Worm (Caenorhabditis elegans) whole organism, L4/young adult: ENCODE measurements around the gene R07B7.9.

Experiments used
- W03F9.2 ChIP-seq: fragments of 150-350 bp; optimal IDR thresholded peaks from 2 replicates; lab custom pipeline; 2014; ENCODE audit warnings: missing biosample characterization, missing genetic modification characterization
- dao-5 ChIP-seq: sonication (generic microtip); optimal IDR thresholded peaks from 2 replicates; lab custom pipeline; 2016; ENCODE audit warnings: missing genotype, missing genetic modification characterization, moderate library complexity, missing compliant biosample characterization
- him-1 ChIP-seq: sonication (generic microtip); optimal IDR thresholded peaks from 2 replicates; lab custom pipeline; 2016; ENCODE audit warnings: missing genotype, missing genetic modification reagents, missing genetic modification characterization, missing compliant biosample characterization

DNA sequence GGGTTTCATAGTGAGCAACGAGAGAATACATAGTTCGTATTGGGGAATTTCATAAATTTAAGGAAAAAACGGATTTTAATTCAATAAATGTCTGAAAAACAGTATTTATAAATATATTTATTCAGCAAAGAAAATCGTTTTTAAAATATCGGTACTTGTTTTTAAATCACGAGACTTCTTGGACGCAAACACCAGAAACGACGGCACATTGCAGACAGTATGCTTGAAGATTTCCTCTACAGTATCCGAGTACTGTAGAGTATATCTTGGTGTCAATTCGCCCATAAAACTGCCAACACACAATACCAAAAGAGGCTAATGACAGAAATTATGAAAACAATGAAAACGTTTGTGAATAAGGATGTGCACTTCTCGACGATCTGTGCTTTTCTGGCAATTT, 14.3 kb downstream of the R07B7.9 start:
- TF ChIP-seq him-1 (tag; lab: Kevin White, UChicago): no peak
- TF ChIP-seq dao-5 (tag; lab: Kevin White, UChicago): no peak
- TF ChIP-seq W03F9.2 (tag; lab: Kevin White, UChicago): peak; percentile 39
